Fruit fly (Drosophila melanogaster): Measurements from ENCODE around the gene santa-maria.

santa-maria gene

dm6 chr2L:7434737-7435356 is 16.2 kb downstream of the santa-maria start (continued):
- TF ChIP-seq nerfin-2 (GFP tag; IDR thresholded peaks at IDR 0.05; ENCODE audit: partially characterized antibody) = no peak
- peak; percentile 38 for TF ChIP-seq ranshi (GFP tag; IDR thresholded peaks at IDR 0.05)
- peak; percentile 54; the same call in 1 of the 2 replicates for TF ChIP-seq Poxn (GFP tag; IDR thresholded peaks at IDR 0.05)
- TF ChIP-seq CkIIα-i1 (GFP tag; IDR thresholded peaks at IDR 0.05) = no peak
- no peak for TF ChIP-seq stwl (tag; optimal IDR thresholded peaks at IDR 0.05)
- TF ChIP-seq rib (GFP tag; IDR thresholded peaks at IDR 0.05) = no peak
- TF ChIP-seq CG4730 (GFP tag; IDR thresholded peaks at IDR 0.05) = peak; percentile 49; the same call in 1 of the 2 replicates
- no peak for TF ChIP-seq CG8765 (GFP tag; IDR thresholded peaks at IDR 0.05)
- TF ChIP-seq Trl (optimal IDR thresholded peaks at IDR 0.05) = no peak
- no peak for TF ChIP-seq Trl (GFP tag; optimal IDR thresholded peaks at IDR 0.05)
- TF ChIP-seq CG4360 (GFP tag; IDR thresholded peaks at IDR 0.05) = no peak
- no peak for TF ChIP-seq hkb (optimal IDR thresholded peaks at IDR 0.05)
- TF ChIP-seq hkb (GFP tag; IDR thresholded peaks at IDR 0.05) = peak; percentile 35
- TF ChIP-seq disco-r (GFP tag; optimal IDR thresholded peaks at IDR 0.05) = no peak
- TF ChIP-seq CG32767 (GFP tag; IDR thresholded peaks at IDR 0.05) = peak; percentile 21; the same call in 1 of the 2 replicates
- TF ChIP-seq NFAT (GFP tag; IDR thresholded peaks at IDR 0.05) = no peak
- TF ChIP-seq cad (GFP tag; optimal IDR thresholded peaks at IDR 0.05) = no peak
- TF ChIP-seq Jarid2 (GFP tag; optimal IDR thresholded peaks at IDR 0.05) = no peak
- TF ChIP-seq CG6791 (GFP tag; IDR thresholded peaks at IDR 0.05; ENCODE audit: partially characterized antibody) = no peak
- TF ChIP-seq CG17385 (GFP tag; optimal IDR thresholded peaks at IDR 0.05) = peak; percentile 9
- no peak for TF ChIP-seq CG17829 (tag; optimal IDR thresholded peaks at IDR 0.05)
- peak; percentile 63 for TF ChIP-seq CG6854 (GFP tag; optimal IDR thresholded peaks at IDR 0.05)
- TF ChIP-seq pho (GFP tag; optimal IDR thresholded peaks at IDR 0.05) = no peak
- peak; percentile 24; the same call in 1 of the 2 replicates for TF ChIP-seq gsb (GFP tag; IDR thresholded peaks at IDR 0.05)
- no peak for TF ChIP-seq CG18619 (GFP tag; optimal IDR thresholded peaks at IDR 0.05)
- no peak for TF ChIP-seq CG13775 (GFP tag; optimal IDR thresholded peaks at IDR 0.05)
- TF ChIP-seq CG10147 (GFP tag; optimal IDR thresholded peaks at IDR 0.05) = no peak
- TF ChIP-seq croc (GFP tag; conservative IDR thresholded peaks at IDR 0.05) = no peak
- no peak for TF ChIP-seq hth (optimal IDR thresholded peaks at IDR 0.05)
- no peak for TF ChIP-seq NfI (GFP tag; optimal IDR thresholded peaks at IDR 0.05)
- peak; percentile 19 for TF ChIP-seq D19A (tag; optimal IDR thresholded peaks at IDR 0.05)
- TF ChIP-seq CG12155 (GFP tag; optimal IDR thresholded peaks at IDR 0.05) = peak; percentile 12
- no peak for TF ChIP-seq inv (GFP tag; IDR thresholded peaks at IDR 0.05; ENCODE audit: partially characterized antibody)
- TF ChIP-seq CG17359 (tag; optimal IDR thresholded peaks at IDR 0.05) = peak; percentile 36
- peak; percentile 35 for TF ChIP-seq CG12391 (tag; optimal IDR thresholded peaks at IDR 0.05)
- no peak for TF ChIP-seq sima (GFP tag; optimal IDR thresholded peaks at IDR 0.05)
- peak; percentile 77 for TF ChIP-seq CG32532 (GFP tag; IDR thresholded peaks at IDR 0.05)
- no peak for TF ChIP-seq Spps (tag; optimal IDR thresholded peaks at IDR 0.05)
- TF ChIP-seq CG2120 (GFP tag; optimal IDR thresholded peaks at IDR 0.05) = peak; percentile 28
- no peak for TF ChIP-seq Vsx1 (GFP tag; optimal IDR thresholded peaks at IDR 0.05)
- TF ChIP-seq CG12744 (GFP tag; optimal IDR thresholded peaks at IDR 0.05) = no peak
- TF ChIP-seq kay (GFP tag; optimal IDR thresholded peaks at IDR 0.05) = no peak
- TF ChIP-seq CG30403 (GFP tag; optimal IDR thresholded peaks at IDR 0.05) = peak; percentile 27
- no peak for TF ChIP-seq Sry-β (GFP tag; optimal IDR thresholded peaks at IDR 0.05)
- TF ChIP-seq unc-4 (GFP tag; IDR thresholded peaks at IDR 0.05; ENCODE audit: partially characterized antibody) = no peak
- no peak for TF ChIP-seq Lhr (GFP tag; optimal IDR thresholded peaks at IDR 0.05)
- TF ChIP-seq bab2 (GFP tag; optimal IDR thresholded peaks at IDR 0.05) = no peak
- no peak for TF ChIP-seq CG8290 (GFP tag; optimal IDR thresholded peaks at IDR 0.05)
- no peak for TF ChIP-seq CG8290 (tag; optimal IDR thresholded peaks at IDR 0.05)
- TF ChIP-seq CG6689 (GFP tag; IDR thresholded peaks at IDR 0.05) = no peak; the same call in 1 of the 2 replicates
- TF ChIP-seq ara (GFP tag; IDR thresholded peaks at IDR 0.05) = no peak
- no peak for TF ChIP-seq her (GFP tag; optimal IDR thresholded peaks at IDR 0.05)
